Worm (Caenorhabditis elegans): ENCODE data around the gene srbc-66.

ce11 chrV:3509878-3510277, 20.6 kb upstream of the srbc-66 start, which contains the start of gene str-228:
- TF ChIP-seq ama-1 (optimal IDR thresholded peaks at IDR 0.05): no peak
- no peak for TF ChIP-seq jun-1 (tag; optimal IDR thresholded peaks at IDR 0.05)
- no peak for TF ChIP-seq nhr-111 (GFP tag; optimal IDR thresholded peaks at IDR 0.05)
- TF ChIP-seq nhr-77 (tag; optimal IDR thresholded peaks at IDR 0.05): no peak
- no peak for TF ChIP-seq snpc-4 (tag; optimal IDR thresholded peaks at IDR 0.05)
